Worm (Caenorhabditis elegans): ENCODE measurements around the gene gpn-1.

ce11 chrX:15689244-15689643 lies 7.8 kb downstream of the gpn-1 start, which contains the start of gene C03H12.1:
- TF ChIP-seq ctbp-1 (GFP tag; IDR thresholded peaks at IDR 0.05) (no peak), pha-4 (GFP tag; IDR thresholded peaks at IDR 0.05) (no peak), pha-4 (tag; optimal IDR thresholded peaks at IDR 0.05) (no peak), zip-11 (GFP tag; IDR thresholded peaks at IDR 0.05) (no peak), ceh-82 (tag; optimal IDR thresholded peaks at IDR 0.05) (no peak), egl-27 (tag; optimal IDR thresholded peaks at IDR 0.05) (no peak), aha-1 (tag) (no peak), ceh-28 (tag; optimal IDR thresholded peaks at IDR 0.05) (no peak), snpc-4 (tag; optimal IDR thresholded peaks at IDR 0.05) (no peak), daf-19 (GFP tag; conservative IDR thresholded peaks at IDR 0.05) (no peak), hlh-30 (tag; optimal IDR thresholded peaks at IDR 0.05; ENCODE audit: insufficient read depth) (peak; percentile 70)

Measured in whole organism, L4 larva.